Worm (Caenorhabditis elegans): ENCODE measurements around the gene nhr-18.

DNA sequence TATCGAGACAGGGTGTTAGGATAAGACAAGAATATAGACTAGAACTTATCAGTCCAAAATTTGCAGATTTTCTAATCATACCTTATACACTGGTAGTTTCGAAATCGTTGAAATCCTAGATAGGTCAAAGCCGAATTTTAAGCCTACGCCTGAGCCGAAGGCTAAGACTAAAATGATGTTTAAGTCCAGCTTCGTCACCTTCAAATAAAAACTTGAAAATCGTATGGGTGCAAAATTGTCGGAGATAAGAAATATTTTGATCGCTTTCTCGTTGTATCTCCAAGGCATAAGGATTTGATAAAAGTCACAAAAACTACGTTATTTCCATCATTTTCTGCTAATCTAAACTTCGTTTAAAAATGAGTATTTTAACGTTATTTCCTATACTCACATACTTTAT lies 33.7 kb downstream of the nhr-18 start, which contains the start of gene F41B5.12:
- TF ChIP-seq lim-7 (GFP tag; IDR thresholded peaks at IDR 0.05) (no peak), daf-16 (GFP tag; optimal IDR thresholded peaks at IDR 0.05) (no peak), daf-16 (tag; optimal IDR thresholded peaks at IDR 0.05) (no peak), F26F4.8 (GFP tag; conservative IDR thresholded peaks at IDR 0.05) (no peak), nhr-237 (tag; optimal IDR thresholded peaks at IDR 0.05) (no peak), unc-39 (tag; optimal IDR thresholded peaks at IDR 0.05) (no peak), tag-97 (GFP tag; IDR thresholded peaks at IDR 0.05) (no peak)
